Fruit fly (Drosophila melanogaster): ENCODE measurements around the gene mRpL9.

DNA sequence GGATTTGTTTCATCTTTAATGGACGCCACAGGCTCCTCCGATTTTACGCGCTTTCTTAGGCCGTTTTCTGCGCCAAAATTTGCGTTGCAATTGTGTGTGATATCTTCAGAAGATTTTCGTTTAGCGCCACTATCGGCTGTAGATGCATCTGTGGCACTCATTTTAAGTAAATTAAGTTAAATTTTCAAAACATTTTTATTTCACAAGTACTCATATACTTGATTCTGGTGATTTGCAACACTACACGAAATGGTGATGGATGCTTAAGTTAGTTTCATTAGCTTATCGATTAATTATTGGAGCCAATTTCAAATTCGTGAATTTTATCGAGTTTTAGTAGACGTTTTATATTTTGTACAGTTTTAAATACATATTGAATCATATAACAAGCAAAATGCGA is 33.1 kb downstream of the mRpL9 start, which contains the start of gene CG6171:
- TF ChIP-seq topi (GFP tag; optimal IDR thresholded peaks at IDR 0.05) (no peak), CG8319 (GFP tag; optimal IDR thresholded peaks at IDR 0.05) (no peak), CG6854 (GFP tag; optimal IDR thresholded peaks at IDR 0.05) (no peak), Lpt (GFP tag; optimal IDR thresholded peaks at IDR 0.05) (no peak), CG6163 (GFP tag; IDR thresholded peaks at IDR 0.05) (no peak)
